Worm (Caenorhabditis elegans) whole organism, young adult: ENCODE measurements around the gene fog-2.

Experiments
- B0019.2 ChIP-seq: fragments of 200-800 bp; sonication (Bioruptor generic); conservative IDR thresholded peaks from 2 replicates; pipeline ENCODE4 v1.3.6; 2022; ENCODE audit warnings: missing genetic modification reagents, missing genetic modification characterization, missing compliant biosample characterization
- B0035.1 ChIP-seq: sonication (generic microtip); optimal IDR thresholded peaks from 2 replicates; lab custom pipeline; 2016; ENCODE audit warnings: missing genetic modification characterization, mild to moderate bottlenecking, missing compliant biosample characterization, missing genotype, missing genetic modification reagents
- C17E4.6 ChIP-seq: fragments of 200-800 bp; sonication (Bioruptor generic); IDR thresholded peaks from 2 replicates; pipeline ENCODE4 v1.3.6; 2022; ENCODE audit warnings: missing genetic modification reagents, missing genetic modification characterization, missing compliant biosample characterization
- F10E7.11 ChIP-seq: sonication (generic microtip); optimal IDR thresholded peaks from 2 replicates; lab custom pipeline; 2017; ENCODE audit warnings: mild to moderate bottlenecking, missing genetic modification characterization, moderate library complexity, missing compliant biosample characterization
- F52B5.7 ChIP-seq: sonication (generic microtip); optimal IDR thresholded peaks from 2 replicates; lab custom pipeline; 2016; ENCODE audit warnings: mild to moderate bottlenecking, missing genetic modification characterization, missing compliant biosample characterization
- F55B11.4 ChIP-seq: sonication (generic microtip); optimal IDR thresholded peaks from 2 replicates; lab custom pipeline; 2016; ENCODE audit warnings: missing compliant biosample characterization, missing genetic modification characterization, borderline replicate concordance; ENCODE audit not compliant: insufficient read depth
- K12H6.12 ChIP-seq: fragments of 200-800 bp; sonication (Bioruptor generic); optimal IDR thresholded peaks from 2 replicates; lab custom pipeline; 2018; ENCODE audit warnings: mild to moderate bottlenecking, missing genetic modification characterization, missing compliant biosample characterization
- Y67H2A.10 ChIP-seq: fragments of 200-800 bp; sonication (Bioruptor generic); conservative IDR thresholded peaks from 2 replicates; pipeline ENCODE4 v1.3.6; 2022; ENCODE audit warnings: missing genetic modification reagents, missing genetic modification characterization, missing compliant biosample characterization
- Y79H2A.3 ChIP-seq: fragments of 200-800 bp; sonication (Bioruptor generic); conservative IDR thresholded peaks from 2 replicates; pipeline ENCODE4 v1.3.6; 2022; ENCODE audit warnings: missing genetic modification reagents, missing genetic modification characterization, missing compliant biosample characterization
- akir-1 ChIP-seq: fragments of 200-800 bp; sonication (Bioruptor generic); optimal IDR thresholded peaks from 2 replicates; lab custom pipeline; 2018; ENCODE audit warnings: mild to moderate bottlenecking, missing genetic modification characterization, moderate library complexity, missing compliant biosample characterization
- ama-1 ChIP-seq, 3 experiments: fragments of 150-350 bp in 1 of 3; sonication (generic microtip) in 2 of 3; optimal IDR thresholded peaks; 2 replicates each; lab custom pipeline; 2014 to 2018; ENCODE audit warnings: missing biosample characterization in 2 of 3, missing genetic modification characterization in 2 of 3, missing genetic modification reagents in 2 of 3
- atf-7 ChIP-seq: sonication (generic microtip); optimal IDR thresholded peaks from 2 replicates; lab custom pipeline; 2017; ENCODE audit warnings: mild to moderate bottlenecking, missing genetic modification characterization, missing compliant biosample characterization
- athp-1 ChIP-seq: sonication (generic microtip); optimal IDR thresholded peaks from 2 replicates; lab custom pipeline; 2017; ENCODE audit warnings: mild to moderate bottlenecking, missing genetic modification characterization, missing compliant biosample characterization
- ceh-27 ChIP-seq: fragments of 200-800 bp; sonication (Bioruptor generic); optimal IDR thresholded peaks from 2 replicates; lab custom pipeline; 2018; ENCODE audit warnings: mild to moderate bottlenecking, missing genetic modification characterization, moderate library complexity, missing compliant biosample characterization
- ceh-40 ChIP-seq: fragments of 200-800 bp; sonication (Bioruptor generic); IDR thresholded peaks from 2 replicates; pipeline ENCODE4 v1.3.6; 2022; ENCODE audit warnings: missing genetic modification characterization, missing compliant biosample characterization
- ceh-91 ChIP-seq: fragments of 200-800 bp; sonication (Bioruptor generic); IDR thresholded peaks from 2 replicates; pipeline ENCODE4 v1.3.6; 2022; ENCODE audit warnings: missing genetic modification reagents, missing genetic modification characterization, missing compliant biosample characterization
- chd-7 ChIP-seq: sonication (generic microtip); optimal IDR thresholded peaks from 2 replicates; lab custom pipeline; 2016; ENCODE audit warnings: mild to moderate bottlenecking, missing genetic modification characterization, moderate library complexity, missing compliant biosample characterization
- die-1 ChIP-seq: sonication (generic microtip); optimal IDR thresholded peaks from 2 replicates; lab custom pipeline; 2016; ENCODE audit warnings: missing genotype, mild to moderate bottlenecking, missing genetic modification characterization, missing compliant biosample characterization
- dpff-1 ChIP-seq: sonication (generic microtip); optimal IDR thresholded peaks from 2 replicates; lab custom pipeline; 2017; ENCODE audit warnings: mild to moderate bottlenecking, missing genetic modification characterization, missing compliant biosample characterization
- ets-4 ChIP-seq: fragments of 200-800 bp; sonication (Bioruptor generic); optimal IDR thresholded peaks from 2 replicates; lab custom pipeline; 2018; ENCODE audit warnings: mild to moderate bottlenecking, missing genetic modification characterization, missing compliant biosample characterization
- mcd-1 ChIP-seq: fragments of 200-800 bp; sonication (Bioruptor generic); IDR thresholded peaks from 2 replicates; pipeline ENCODE4 v1.3.6; 2022; ENCODE audit warnings: missing genetic modification reagents, missing genetic modification characterization, missing compliant biosample characterization
- mes-4 ChIP-seq: sonication (generic microtip); optimal IDR thresholded peaks from 2 replicates; lab custom pipeline; 2016; ENCODE audit warnings: missing genotype, missing genetic modification characterization, missing compliant biosample characterization
- nfya-1 ChIP-seq: sonication (generic microtip); optimal IDR thresholded peaks from 2 replicates; lab custom pipeline; 2017; ENCODE audit warnings: antibody characterized with exemption, missing compliant biosample characterization, missing genetic modification characterization, borderline replicate concordance; ENCODE audit not compliant: insufficient read depth
- nhr-120 ChIP-seq: fragments of 200-800 bp; sonication (Bioruptor generic); IDR thresholded peaks from 2 replicates; pipeline ENCODE4 v1.3.6; 2022; ENCODE audit warnings: missing genetic modification characterization, missing compliant biosample characterization
- nhr-179 ChIP-seq: sonication (generic microtip); optimal IDR thresholded peaks from 2 replicates; lab custom pipeline; 2016; ENCODE audit warnings: mild to moderate bottlenecking, missing genetic modification characterization, missing compliant biosample characterization
- pbrm-1 ChIP-seq: fragments of 200-800 bp; sonication (Bioruptor generic); IDR thresholded peaks from 2 replicates; pipeline ENCODE4 v1.3.6; 2022; ENCODE audit warnings: missing genetic modification reagents, missing genetic modification characterization, missing compliant biosample characterization
- rpc-1 ChIP-seq, 2 experiments: fragments of 150-350 bp in 1 of 2; sonication (generic microtip) in 1 of 2; optimal IDR thresholded peaks; 2 replicates each; lab custom pipeline; 2014 to 2018; ENCODE audit warnings: missing biosample characterization in 1 of 2, missing genetic modification characterization in 1 of 2, missing genetic modification reagents in 1 of 2, missing genotype in 1 of 2
- somi-1 ChIP-seq: fragments of 200-800 bp; sonication (Bioruptor generic); optimal IDR thresholded peaks from 2 replicates; lab custom pipeline; 2018; ENCODE audit warnings: mild to moderate bottlenecking, missing genetic modification characterization, missing compliant biosample characterization
- tlf-1 ChIP-seq: fragments of 200-800 bp; sonication (Bioruptor generic); optimal IDR thresholded peaks from 2 replicates; lab custom pipeline; 2018; ENCODE audit warnings: mild to moderate bottlenecking, missing genetic modification characterization, missing compliant biosample characterization
- unc-62 ChIP-seq: fragments of 150-350 bp; optimal IDR thresholded peaks from 2 replicates; lab custom pipeline; 2014; ENCODE audit warnings: missing biosample characterization, missing genetic modification reagents, missing genetic modification characterization
- ztf-22 ChIP-seq: fragments of 200-800 bp; sonication (Bioruptor generic); optimal IDR thresholded peaks from 2 replicates; lab custom pipeline; 2018; ENCODE audit warnings: mild to moderate bottlenecking, missing genetic modification characterization, moderate library complexity, missing compliant biosample characterization
- ztf-28 ChIP-seq: fragments of 200-800 bp; sonication (Bioruptor generic); IDR thresholded peaks from 2 replicates; pipeline ENCODE4 v1.3.6; 2022; ENCODE audit warnings: missing genetic modification reagents, missing genetic modification characterization, missing compliant biosample characterization

fog-2 gene

ce11 chrV:20186579-20186978 is 12.5 kb upstream of the fog-2 start, which contains the start of gene srz-16 (continued):
- TF ChIP-seq F10E7.11 (tag; lab: Kevin White, UChicago) = no peak

- no peak for TF ChIP-seq ceh-91
- no peak for TF ChIP-seq ceh-27 (GFP tag; lab: Kevin White, UChicago)
- TF ChIP-seq K12H6.12 = no peak
- no peak for TF ChIP-seq mes-4 (tag; lab: Kevin White, UChicago)
- no peak for TF ChIP-seq die-1 (tag; lab: Kevin White, UChicago)
- no peak for TF ChIP-seq Y79H2A.3 (GFP tag; lab: Robert Waterston, UW)
- no peak for TF ChIP-seq rpc-1 (optimal IDR thresholded peaks at IDR 0.05; lab: Kevin White, UChicago)
- TF ChIP-seq rpc-1 (tag; optimal IDR thresholded peaks at IDR 0.05; lab: Kevin White, UChicago) = no peak
- TF ChIP-seq ztf-22 (GFP tag; lab: Kevin White, UChicago) = no peak
- TF ChIP-seq ama-1 (optimal IDR thresholded peaks at IDR 0.05; lab: Kevin White, UChicago) = no peak
- no peak for TF ChIP-seq ama-1 (GFP tag; optimal IDR thresholded peaks at IDR 0.05; lab: Kevin White, UChicago)
- no peak for TF ChIP-seq somi-1 (GFP tag; lab: Kevin White, UChicago)
- no peak for TF ChIP-seq akir-1 (GFP tag; lab: Kevin White, UChicago)
- TF ChIP-seq B0035.1 (tag; lab: Kevin White, UChicago) = no peak
- TF ChIP-seq unc-62 (GFP tag; lab: Kevin White, UChicago) = no peak
- TF ChIP-seq F52B5.7 (tag; lab: Kevin White, UChicago) = no peak
Observed at ce11 chrV:20188790-20189189, 10.3 kb upstream of the fog-2 start, which contains the start of gene fbxa-116. TSS of gene fbxa-116 (minus strand) at chrV:20188890.

ce11 chrV:20192102-20192880 is 6.8 kb upstream of the fog-2 start, which contains the start of the genes fbxa-115 and Y113G7B.27:
TSS of gene fbxa-115 (minus strand) at chrV:20192152.
TSS of gene Y113G7B.27 (plus strand) at chrV:20192830.
- no peak for TF ChIP-seq nhr-179 (tag; lab: Kevin White, UChicago)
- TF ChIP-seq nfya-1 = no peak
- TF ChIP-seq F55B11.4 = no peak
- TF ChIP-seq rpc-1 (optimal IDR thresholded peaks at IDR 0.05; lab: Kevin White, UChicago) = no peak
- TF ChIP-seq rpc-1 (tag; optimal IDR thresholded peaks at IDR 0.05; lab: Kevin White, UChicago) = no peak
- no peak for TF ChIP-seq dpff-1 (tag; lab: Kevin White, UChicago)
- TF ChIP-seq chd-7 (tag; lab: Kevin White, UChicago) = no peak
- TF ChIP-seq Y67H2A.10 (GFP tag; lab: Robert Waterston, UW) = no peak
- no peak for TF ChIP-seq pbrm-1 (GFP tag; lab: Robert Waterston, UW)
- TF ChIP-seq, all 124 proteins: peak for 0

ce11 chrV:20195451-20196036 is 3.5 kb upstream of the fog-2 start, which contains the start of the genes srh-217 and Y113G7B.28:
TSS of gene srh-217 (minus strand) at chrV:20195551.
TSS of gene Y113G7B.28 (plus strand) at chrV:20195986.
- TF ChIP-seq C17E4.6 (GFP tag; lab: Robert Waterston, UW) (no peak), rpc-1 (optimal IDR thresholded peaks at IDR 0.05; lab: Kevin White, UChicago) (no peak), rpc-1 (tag; optimal IDR thresholded peaks at IDR 0.05; lab: Kevin White, UChicago) (no peak), ceh-40 (no peak), K12H6.12 (no peak), ztf-28 (no peak), ceh-27 (GFP tag; lab: Kevin White, UChicago) (no peak), athp-1 (tag; lab: Kevin White, UChicago) (no peak), tlf-1 (GFP tag; lab: Kevin White, UChicago) (no peak), nhr-120 (GFP tag; lab: Robert Waterston, UW) (no peak), B0019.2 (GFP tag; lab: Robert Waterston, UW) (no peak), mcd-1 (GFP tag; lab: Robert Waterston, UW) (no peak), atf-7 (no peak), ets-4 (GFP tag; lab: Kevin White, UChicago) (no peak)
